Worm (Caenorhabditis elegans): ENCODE data around the gene K08B12.1.
A peak's percentile ranks its signal among the peaks of the same experiment; 100 is the strongest.

The K08B12.1 gene

DNA sequence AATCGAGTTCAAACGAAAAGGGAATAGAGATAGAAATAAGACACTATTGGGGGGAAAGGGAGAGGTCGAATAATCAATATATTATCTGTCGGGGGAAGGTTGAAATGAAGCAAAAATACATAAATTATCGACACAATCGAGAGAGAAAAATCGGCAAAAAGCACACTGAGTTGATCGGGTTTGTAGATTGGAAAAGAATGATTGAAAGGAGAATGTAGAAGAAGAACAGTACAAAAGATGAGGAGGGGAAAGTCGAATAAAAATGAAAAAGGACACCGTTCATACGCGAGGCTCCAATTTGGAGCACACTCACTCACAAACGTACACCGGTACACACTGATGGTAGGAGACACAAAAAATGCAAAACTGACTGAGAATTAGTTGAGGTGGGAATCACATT, 37.9 kb upstream of the K08B12.1 start (continued):
- TF ChIP-seq snpc-1.1 (tag; optimal IDR thresholded peaks at IDR 0.05; ENCODE audit: insufficient read depth) (no peak), hmg-20 (GFP tag; IDR thresholded peaks at IDR 0.05) (no peak), lir-1 (GFP tag; conservative IDR thresholded peaks at IDR 0.05) (no peak), Y53G8AR.9 (GFP tag; conservative IDR thresholded peaks at IDR 0.05) (peak; percentile 23), ama-1 (optimal IDR thresholded peaks at IDR 0.05) (peak; percentile 22), ama-1 (GFP tag; optimal IDR thresholded peaks at IDR 0.05) (no peak), let-526 (GFP tag; IDR thresholded peaks at IDR 0.05) (no peak), lin-40 (tag; optimal IDR thresholded peaks at IDR 0.05) (no peak), dpl-1 (GFP tag; optimal IDR thresholded peaks at IDR 0.05) (no peak), dpff-1 (tag; optimal IDR thresholded peaks at IDR 0.05) (peak; percentile 8), Y56A3A.18 (GFP tag; IDR thresholded peaks at IDR 0.05) (peak; percentile 29; the same call in 1 of the 2 replicates), Y95B8A.8 (GFP tag; IDR thresholded peaks at IDR 0.05) (no peak), ceh-58 (GFP tag; IDR thresholded peaks at IDR 0.05) (no peak), ZK185.1 (tag; optimal IDR thresholded peaks at IDR 0.05; ENCODE audit: poor library complexity, severe bottlenecking) (no peak), mel-28 (tag; optimal IDR thresholded peaks at IDR 0.05; ENCODE audit: borderline replicate concordance) (no peak), zim-3 (tag; optimal IDR thresholded peaks at IDR 0.05) (no peak), hsf-1 (GFP tag; IDR thresholded peaks at IDR 0.05) (no peak), ceh-40 (GFP tag; IDR thresholded peaks at IDR 0.05) (no peak), bed-2 (GFP tag; IDR thresholded peaks at IDR 0.05) (no peak), sdz-38 (tag; optimal IDR thresholded peaks at IDR 0.05) (no peak), ztf-6 (GFP tag; IDR thresholded peaks at IDR 0.05) (no peak), ztf-22 (GFP tag; optimal IDR thresholded peaks at IDR 0.05) (peak; percentile 43), unc-62 (GFP tag; optimal IDR thresholded peaks at IDR 0.05) (no peak), aptf-3 (GFP tag; IDR thresholded peaks at IDR 0.05) (0 out of 2 replicates have a peak, but pooled peaks have one; percentile 11), hlh-12 (tag; optimal IDR thresholded peaks at IDR 0.05) (no peak), gei-17 (GFP tag; optimal IDR thresholded peaks at IDR 0.05) (no peak), egl-44 (GFP tag; IDR thresholded peaks at IDR 0.05) (no peak), egl-18 (GFP tag; IDR thresholded peaks at IDR 0.05) (no peak), snpc-3.4 (tag; optimal IDR thresholded peaks at IDR 0.05) (peak; percentile 3), mes-4 (tag; optimal IDR thresholded peaks at IDR 0.05) (no peak), ztf-26 (tag; optimal IDR thresholded peaks at IDR 0.05) (no peak), ceh-27 (GFP tag; optimal IDR thresholded peaks at IDR 0.05) (no peak)

- TF ChIP-seq ceh-79 (tag; optimal IDR thresholded peaks at IDR 0.05) (no peak), F55B11.4 (tag; optimal IDR thresholded peaks at IDR 0.05; ENCODE audit: borderline replicate concordance, insufficient read depth) (no peak), mxl-1 (tag; optimal IDR thresholded peaks at IDR 0.05) (no peak), B0035.1 (tag; optimal IDR thresholded peaks at IDR 0.05) (no peak), egl-44 (GFP tag; IDR thresholded peaks at IDR 0.05) (no peak), mcd-1 (GFP tag; IDR thresholded peaks at IDR 0.05) (peak; percentile 34; the same call in 1 of the 2 replicates), dpl-1 (GFP tag; optimal IDR thresholded peaks at IDR 0.05) (no peak), F22D6.2 (tag; optimal IDR thresholded peaks at IDR 0.05) (no peak), ztf-18 (tag; optimal IDR thresholded peaks at IDR 0.05) (no peak), chd-7 (tag; optimal IDR thresholded peaks at IDR 0.05) (peak; percentile 65), ceh-91 (GFP tag; IDR thresholded peaks at IDR 0.05) (no peak), cebp-2 (GFP tag; IDR thresholded peaks at IDR 0.05) (0 out of 2 replicates have a peak, but pooled peaks have one; percentile 2), attf-6 (GFP tag; IDR thresholded peaks at IDR 0.05) (no peak), tbx-9 (tag; optimal IDR thresholded peaks at IDR 0.05; ENCODE audit: borderline replicate concordance) (no peak), snpc-1.1 (tag; optimal IDR thresholded peaks at IDR 0.05; ENCODE audit: insufficient read depth) (no peak), nhr-179 (tag; optimal IDR thresholded peaks at IDR 0.05) (no peak), pbrm-1 (GFP tag; IDR thresholded peaks at IDR 0.05) (no peak), lin-35 (GFP tag; optimal IDR thresholded peaks at IDR 0.05) (no peak), nhr-80 (tag; optimal IDR thresholded peaks at IDR 0.05) (no peak), bed-2 (GFP tag; IDR thresholded peaks at IDR 0.05) (no peak), F57A8.1 (GFP tag; optimal IDR thresholded peaks at IDR 0.05) (no peak), hrde-1 (tag; optimal IDR thresholded peaks at IDR 0.05; ENCODE audit: borderline replicate concordance) (no peak)
These were observed 36.9 kb upstream of the K08B12.1 start for ce11 chrV:6222171-6222733.
